Worm (Caenorhabditis elegans) whole organism, midembryonic: ENCODE measurements around the gene ulp-1.

ENCODE experiments used
- T22C8.4 ChIP-seq: fragments of 200-800 bp; sonication (Bioruptor generic); IDR thresholded peaks from 2 replicates; pipeline ENCODE4 v1.3.6; 2022; ENCODE audit warnings: missing genetic modification characterization, missing compliant biosample characterization
- cog-1 ChIP-seq: sonication (generic microtip); optimal IDR thresholded peaks from 2 replicates; lab custom pipeline; 2016; ENCODE audit warnings: missing genetic modification characterization, missing compliant biosample characterization
- flt-1 ChIP-seq: fragments of 200-800 bp; sonication (Bioruptor generic); IDR thresholded peaks from 2 replicates; pipeline ENCODE4 v1.3.6; 2022; ENCODE audit warnings: missing genetic modification characterization, missing compliant biosample characterization
- klf-2 ChIP-seq: fragments of 200-800 bp; sonication (Bioruptor generic); conservative IDR thresholded peaks from 2 replicates; pipeline ENCODE4 v1.3.6; 2022; ENCODE audit warnings: missing genetic modification reagents, missing genetic modification characterization, missing compliant biosample characterization
- med-1 ChIP-seq: sonication (generic microtip); optimal IDR thresholded peaks from 2 replicates; lab custom pipeline; 2017; ENCODE audit warnings: missing genetic modification characterization, mild to moderate bottlenecking, missing compliant biosample characterization, antibody characterized with exemption, missing genetic modification reagents; ENCODE audit not compliant: insufficient read depth
- ref-1 ChIP-seq: fragments of 200-800 bp; sonication (Bioruptor generic); conservative IDR thresholded peaks from 2 replicates; pipeline ENCODE4 v1.3.6; 2022; ENCODE audit warnings: missing genetic modification reagents, missing genetic modification characterization, missing compliant biosample characterization
- tab-1 ChIP-seq: fragments of 200-800 bp; sonication (Bioruptor generic); IDR thresholded peaks from 2 replicates; pipeline ENCODE4 v1.3.6; 2022; ENCODE audit warnings: missing genetic modification characterization, missing compliant biosample characterization
- ztf-23 ChIP-seq: fragments of 200-800 bp; sonication (Bioruptor generic); IDR thresholded peaks from 2 replicates; pipeline ENCODE4 v1.3.6; 2022; ENCODE audit warnings: missing genetic modification reagents, missing genetic modification characterization, missing compliant biosample characterization
- ztf-29 ChIP-seq: fragments of 200-800 bp; sonication (Bioruptor generic); IDR thresholded peaks from 2 replicates; pipeline ENCODE4 v1.3.6; 2022; ENCODE audit warnings: missing genetic modification reagents, missing genetic modification characterization, missing compliant biosample characterization

The ulp-1 gene

DNA sequence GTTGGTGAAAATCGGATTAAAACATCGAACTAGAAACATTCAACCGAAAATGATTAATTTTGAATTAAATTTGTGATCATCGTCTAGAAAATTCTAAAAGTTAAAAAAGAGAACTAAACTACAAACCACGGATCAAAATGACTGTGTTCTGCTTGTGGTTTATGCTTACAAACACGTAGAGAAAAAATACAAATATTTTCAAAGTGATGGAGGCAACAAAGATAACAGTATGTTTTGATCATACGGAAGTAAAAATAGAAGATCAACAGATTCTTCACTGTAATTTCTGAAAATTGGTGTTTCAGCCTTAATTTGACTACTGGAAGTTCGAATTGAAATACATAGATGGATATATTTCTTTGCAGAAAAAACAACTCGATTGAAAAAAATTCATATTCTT is 33.7 kb upstream of the ulp-1 start:
- TF ChIP-seq ztf-23 (GFP tag; lab: Robert Waterston, UW) (no peak), ref-1 (no peak), med-1 (no peak), cog-1 (no peak), T22C8.4 (GFP tag; lab: Robert Waterston, UW) (no peak), flt-1 (no peak), ztf-29 (GFP tag; lab: Robert Waterston, UW) (no peak), tab-1 (GFP tag; lab: Robert Waterston, UW) (no peak), klf-2 (no peak)

DNA sequence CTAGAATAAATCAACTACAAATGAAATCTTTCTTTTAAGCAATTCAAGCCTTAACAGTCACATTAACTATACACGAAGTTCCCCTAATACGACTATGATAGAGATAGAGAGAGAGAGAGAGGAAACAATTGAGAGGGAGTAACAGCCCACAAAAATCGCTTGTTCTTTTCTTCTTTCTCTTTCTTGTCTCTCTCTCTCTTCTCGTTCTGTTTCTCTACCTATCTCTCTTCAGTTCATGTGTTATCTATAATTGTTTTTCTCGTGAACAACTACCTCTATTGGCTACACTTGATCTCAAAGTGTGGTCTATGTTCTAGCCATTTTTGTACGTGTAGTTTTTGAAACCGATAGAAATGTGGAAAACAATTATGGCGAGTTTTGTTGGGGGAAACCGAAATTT is 33.0 kb upstream of the ulp-1 start:
- TF ChIP-seq ztf-29 (GFP tag; lab: Robert Waterston, UW) (no peak), med-1 (no peak), ztf-23 (GFP tag; lab: Robert Waterston, UW) (no peak), klf-2 (no peak), ref-1 (no peak), T22C8.4 (GFP tag; lab: Robert Waterston, UW) (no peak), flt-1 (no peak), tab-1 (GFP tag; lab: Robert Waterston, UW) (no peak), cog-1 (no peak)

DNA sequence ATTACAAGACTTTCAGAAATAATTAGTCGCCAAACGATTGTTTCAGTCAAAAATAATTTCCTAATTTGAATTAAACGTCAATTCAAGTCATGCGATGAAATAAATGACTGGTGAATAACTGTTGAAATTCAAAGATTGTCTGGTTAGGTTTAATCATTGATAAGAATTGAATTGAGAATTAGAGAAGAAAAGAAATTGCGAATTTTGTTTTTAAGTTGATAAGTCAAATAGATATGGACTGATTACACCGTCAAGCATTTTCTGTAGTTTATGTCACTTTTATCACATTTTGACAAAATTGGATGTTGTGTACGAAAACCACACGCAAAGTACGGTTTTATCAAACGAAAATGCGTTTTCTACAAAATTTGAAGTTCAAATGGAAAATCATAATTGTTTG is 31.7 kb upstream of the ulp-1 start:
- TF ChIP-seq med-1 (no peak), tab-1 (GFP tag; lab: Robert Waterston, UW) (no peak), ztf-29 (GFP tag; lab: Robert Waterston, UW) (no peak), T22C8.4 (GFP tag; lab: Robert Waterston, UW) (no peak), klf-2 (no peak), flt-1 (no peak), cog-1 (no peak), ztf-23 (GFP tag; lab: Robert Waterston, UW) (no peak), ref-1 (no peak)

DNA sequence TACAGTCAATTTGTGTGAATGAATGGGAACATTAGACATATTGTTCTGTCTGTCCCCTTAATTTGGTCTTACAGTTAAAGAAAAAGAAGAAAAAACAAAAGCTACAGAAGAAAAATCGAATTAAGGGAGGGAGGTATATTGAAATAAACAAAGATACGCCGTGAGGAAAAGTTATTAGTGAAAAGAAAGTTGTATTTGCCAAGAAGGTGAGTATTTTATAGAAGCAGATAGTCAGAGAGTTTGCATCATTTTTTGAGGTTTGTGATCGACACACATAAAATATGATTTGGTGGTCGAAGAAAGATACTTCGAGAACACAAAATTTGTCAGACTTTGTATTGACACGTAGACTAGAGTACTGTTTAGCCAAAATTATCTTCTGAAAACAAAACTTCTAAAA is 30.8 kb upstream of the ulp-1 start:
- TF ChIP-seq flt-1 (no peak), tab-1 (GFP tag; lab: Robert Waterston, UW) (no peak), cog-1 (no peak), ref-1 (no peak), ztf-23 (GFP tag; lab: Robert Waterston, UW) (no peak), T22C8.4 (GFP tag; lab: Robert Waterston, UW) (no peak), med-1 (no peak), klf-2 (no peak), ztf-29 (GFP tag; lab: Robert Waterston, UW) (no peak)

DNA sequence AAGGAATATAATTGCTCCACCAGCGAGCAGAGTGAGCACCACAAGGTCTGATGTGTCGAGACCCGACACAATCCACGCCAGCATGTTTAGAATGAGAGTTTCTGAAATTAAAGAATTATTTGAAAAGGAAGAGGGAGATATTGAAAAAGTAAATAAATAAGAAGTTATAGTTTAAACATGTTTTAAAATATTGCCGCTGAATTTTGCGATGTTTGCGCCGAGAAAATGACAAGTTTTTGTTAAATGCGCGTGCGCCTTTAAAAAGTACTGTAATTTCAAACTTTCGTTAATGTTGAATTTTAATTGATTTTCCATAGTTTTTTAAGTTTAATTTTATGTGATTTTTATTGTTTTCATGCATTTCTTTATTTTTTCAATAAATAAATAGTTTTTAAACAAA is 30.0 kb upstream of the ulp-1 start, which contains the start of gene emb-8:
Gene emb-8, minus strand, starts transcription at position 101 of the 400 bp plus-strand sequence.
- TF ChIP-seq ztf-29 (GFP tag; lab: Robert Waterston, UW) (no peak), klf-2 (no peak)

ce11 chrIII:5196298-5197045 is 26.9 kb upstream of the ulp-1 start:
- TF ChIP-seq ztf-23 (GFP tag; lab: Robert Waterston, UW) (no peak), ztf-29 (GFP tag; lab: Robert Waterston, UW) (no peak), cog-1 (no peak), T22C8.4 (GFP tag; lab: Robert Waterston, UW) (no peak), ref-1 (no peak), flt-1 (no peak), klf-2 (no peak), tab-1 (GFP tag; lab: Robert Waterston, UW) (no peak), med-1 (no peak)

ce11 chrIII:5195690-5196089 is 26.1 kb upstream of the ulp-1 start, which contains the start of gene moc-6:
TSS of gene moc-6 (plus strand) at chrIII:5195990.
- TF ChIP-seq T22C8.4 (GFP tag; lab: Robert Waterston, UW): 0 out of 2 replicates have a peak, but pooled peaks have one; percentile 23
- TF ChIP-seq cog-1: no peak

DNA sequence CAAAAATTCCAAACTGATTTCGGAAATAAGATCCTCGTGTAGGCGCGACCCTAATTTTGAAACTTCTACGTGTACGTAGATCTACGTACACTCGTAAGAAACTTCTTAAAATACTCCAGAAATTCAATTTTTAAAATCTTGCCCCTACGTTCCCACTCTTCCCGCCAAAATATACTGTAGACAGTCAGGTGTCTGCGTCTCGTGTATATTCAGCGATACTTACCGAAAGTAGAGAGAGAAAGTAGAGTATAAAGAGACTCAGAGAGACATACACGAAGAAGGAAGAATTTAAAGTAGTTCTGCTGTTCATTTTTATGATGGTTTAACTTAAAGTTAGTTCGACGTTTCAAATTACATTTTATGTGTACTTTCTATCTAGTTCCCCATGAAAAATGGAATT is 23.7 kb upstream of the ulp-1 start:
- TF ChIP-seq klf-2 (no peak), ztf-23 (GFP tag; lab: Robert Waterston, UW) (no peak), ztf-29 (GFP tag; lab: Robert Waterston, UW) (no peak), flt-1 (no peak), T22C8.4 (GFP tag; lab: Robert Waterston, UW) (no peak), cog-1 (no peak), med-1 (no peak), ref-1 (no peak), tab-1 (GFP tag; lab: Robert Waterston, UW) (no peak)

DNA sequence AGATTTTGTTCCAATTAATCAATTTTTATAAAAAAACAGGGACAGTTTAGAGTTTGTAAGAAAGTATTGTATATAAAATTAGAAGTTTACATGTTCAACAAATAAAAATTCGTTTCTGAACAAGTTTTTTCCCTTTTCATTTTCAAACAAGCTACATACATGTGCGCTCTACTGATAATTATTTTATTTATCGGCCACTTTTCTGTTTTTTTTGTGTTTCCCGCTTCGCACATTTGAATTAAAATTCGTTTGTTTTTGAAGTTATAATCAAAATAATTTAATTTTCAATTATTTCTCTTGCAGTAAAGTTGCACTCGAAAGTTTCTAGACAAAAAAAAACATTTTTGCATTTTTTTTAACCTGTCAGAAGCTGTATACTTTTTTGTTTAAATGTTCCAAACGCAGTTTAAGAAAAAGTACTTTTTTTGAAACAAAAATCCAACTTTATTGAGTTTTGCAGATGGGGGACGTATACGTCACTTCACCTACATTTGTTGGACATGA is 21.1 kb upstream of the ulp-1 start, which contains the start of gene hira-1:
Gene hira-1, plus strand, starts transcription at position 454 of the 504 bp plus-strand sequence.
- TF ChIP-seq ztf-23 (GFP tag; lab: Robert Waterston, UW): no peak
- no peak for TF ChIP-seq flt-1
- no peak for TF ChIP-seq T22C8.4 (GFP tag; lab: Robert Waterston, UW)
- TF ChIP-seq ztf-29 (GFP tag; lab: Robert Waterston, UW): no peak
- TF ChIP-seq ref-1: no peak
- no peak for TF ChIP-seq cog-1
- TF ChIP-seq klf-2: no peak
- no peak for TF ChIP-seq med-1
- no peak for TF ChIP-seq tab-1 (GFP tag; lab: Robert Waterston, UW)

ce11 chrIII:5190179-5190578 is 20.6 kb upstream of the ulp-1 start:
- peak; percentile 37; the same call in 1 of the 2 replicates for TF ChIP-seq flt-1
- TF ChIP-seq tab-1 (GFP tag; lab: Robert Waterston, UW): no peak

DNA sequence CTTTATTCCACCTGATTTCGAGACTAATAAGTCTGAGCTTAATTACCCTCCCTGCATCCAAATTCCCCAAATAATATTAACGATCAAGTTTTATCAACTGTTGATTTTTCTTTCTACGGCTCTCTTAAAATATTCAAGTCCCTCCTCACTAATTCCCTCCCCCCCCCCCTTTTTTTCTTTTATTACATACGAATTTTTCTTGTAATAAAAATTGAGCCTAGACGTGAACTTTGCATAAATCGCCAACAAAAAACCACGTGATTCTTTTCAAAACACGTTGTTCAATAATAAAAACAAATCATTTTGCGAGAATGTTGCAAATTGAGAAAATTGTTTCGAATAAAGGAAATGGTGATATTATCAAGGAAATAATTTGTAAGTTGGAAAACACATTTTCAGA is 18.8 kb upstream of the ulp-1 start, which contains the start of gene K10D2.8:
Gene K10D2.8, plus strand, starts transcription at position 301 of the 400 bp plus-strand sequence.
- TF ChIP-seq cog-1: no peak
- no peak for TF ChIP-seq ref-1
- no peak for TF ChIP-seq klf-2
- TF ChIP-seq ztf-23 (GFP tag; lab: Robert Waterston, UW): no peak
- no peak for TF ChIP-seq T22C8.4 (GFP tag; lab: Robert Waterston, UW)
- TF ChIP-seq med-1: no peak
- TF ChIP-seq flt-1: no peak
- no peak for TF ChIP-seq tab-1 (GFP tag; lab: Robert Waterston, UW)
- no peak for TF ChIP-seq ztf-29 (GFP tag; lab: Robert Waterston, UW)
